Fruit fly (Drosophila melanogaster): ENCODE results near the gene DNAlig3.

The DNAlig3 gene

dm6 chr3R:12426310-12426653, 24.6 kb upstream of the DNAlig3 start, which contains the start of gene NANS:
NANS (plus strand) TSS chr3R:12426578.
- no peak for TF ChIP-seq Pif1B (GFP tag; optimal IDR thresholded peaks at IDR 0.05)
- no peak for TF ChIP-seq CG32121 (GFP tag; IDR thresholded peaks at IDR 0.05)
- no peak for TF ChIP-seq CG15710 (tag; optimal IDR thresholded peaks at IDR 0.05)
- no peak for TF ChIP-seq CG8301 (tag; optimal IDR thresholded peaks at IDR 0.05)
- TF ChIP-seq fd96Ca (GFP tag; IDR thresholded peaks at IDR 0.05), result no peak
- TF ChIP-seq CG10348 (GFP tag; IDR thresholded peaks at IDR 0.05), result no peak
- TF ChIP-seq CG34367 (tag; optimal IDR thresholded peaks at IDR 0.05), result no peak
- TF ChIP-seq CG13204 (GFP tag; optimal IDR thresholded peaks at IDR 0.05), result no peak
- TF ChIP-seq Pif1A (GFP tag; optimal IDR thresholded peaks at IDR 0.05), result no peak

dm6 chr3R:12425510-12426309, 24.1 kb upstream of the DNAlig3 start, which contains the start of gene Pp1-87B:
Pp1-87B (minus strand) TSS chr3R:12425917.
- TF ChIP-seq CG12605 (GFP tag; IDR thresholded peaks at IDR 0.05), result no peak
- no peak for TF ChIP-seq D1 (tag; optimal IDR thresholded peaks at IDR 0.05)
- TF ChIP-seq CG32121 (GFP tag; IDR thresholded peaks at IDR 0.05), result no peak
- TF ChIP-seq Pif1A (GFP tag; optimal IDR thresholded peaks at IDR 0.05), result no peak
- no peak for TF ChIP-seq CG17806 (tag; optimal IDR thresholded peaks at IDR 0.05)
- TF ChIP-seq Snoo (tag; optimal IDR thresholded peaks at IDR 0.05), result peak; percentile 31
- TF ChIP-seq CG34367 (tag; optimal IDR thresholded peaks at IDR 0.05), result no peak
- peak; percentile 10 for TF ChIP-seq CG15710 (tag; optimal IDR thresholded peaks at IDR 0.05)
- no peak for TF ChIP-seq CG8159 (tag; optimal IDR thresholded peaks at IDR 0.05)
- TF ChIP-seq Pif1B (GFP tag; optimal IDR thresholded peaks at IDR 0.05), result no peak
- no peak for TF ChIP-seq CG9948 (tag; optimal IDR thresholded peaks at IDR 0.05)
- no peak for TF ChIP-seq CG4496 (GFP tag; IDR thresholded peaks at IDR 0.05)
- no peak for TF ChIP-seq gl (tag; optimal IDR thresholded peaks at IDR 0.05)

- TF ChIP-seq gl (tag; optimal IDR thresholded peaks at IDR 0.05) (no peak), EcR (GFP tag; optimal IDR thresholded peaks at IDR 0.05) (peak; percentile 2)
Observed at dm6 chr3R:12423997-12424396, 22.4 kb upstream of the DNAlig3 start.

- TF ChIP-seq CG9948 (tag; optimal IDR thresholded peaks at IDR 0.05), result no peak
- peak; percentile 22; the same call in 1 of the 2 replicates for TF ChIP-seq Ets98B (GFP tag; IDR thresholded peaks at IDR 0.05)
Observed at dm6 chr3R:12422379-12422975, 20.8 kb upstream of the DNAlig3 start, which contains the start of the genes Scgbeta and CG17202. Scgbeta (minus strand) TSS chr3R:12422429. CG17202 (plus strand) TSS chr3R:12422768.

- TF ChIP-seq CG4496 (GFP tag; IDR thresholded peaks at IDR 0.05), result no peak
- TF ChIP-seq EcR (GFP tag; optimal IDR thresholded peaks at IDR 0.05), result peak; percentile 24
- TF ChIP-seq CG17806 (tag; optimal IDR thresholded peaks at IDR 0.05), result no peak
- no peak for TF ChIP-seq CG32121 (GFP tag; IDR thresholded peaks at IDR 0.05)
- no peak for TF ChIP-seq CG8159 (tag; optimal IDR thresholded peaks at IDR 0.05)
- TF ChIP-seq Ets98B (GFP tag; IDR thresholded peaks at IDR 0.05), result no peak
- TF ChIP-seq gl (tag; optimal IDR thresholded peaks at IDR 0.05), result no peak
- TF ChIP-seq D1 (tag; optimal IDR thresholded peaks at IDR 0.05), result no peak
- no peak for TF ChIP-seq CG14655 (GFP tag; optimal IDR thresholded peaks at IDR 0.05)
Observed at dm6 chr3R:12413274-12413958, 11.8 kb upstream of the DNAlig3 start, which contains the start of the genes Dip-C and pps. Dip-C (minus strand) TSS chr3R:12413759. pps (plus strand) TSS chr3R:12413828.

dm6 chr3R:12411449-12411848, 9.8 kb upstream of the DNAlig3 start:
- TF ChIP-seq CG34367 (tag; optimal IDR thresholded peaks at IDR 0.05) (no peak), EcR (GFP tag; optimal IDR thresholded peaks at IDR 0.05) (no peak), CG17806 (tag; optimal IDR thresholded peaks at IDR 0.05) (no peak), CG8301 (tag; optimal IDR thresholded peaks at IDR 0.05) (no peak), Pif1A (GFP tag; optimal IDR thresholded peaks at IDR 0.05) (no peak), CG12605 (GFP tag; IDR thresholded peaks at IDR 0.05) (no peak), rn (GFP tag; IDR thresholded peaks at IDR 0.05) (no peak), CG4496 (GFP tag; IDR thresholded peaks at IDR 0.05) (no peak), Ets98B (GFP tag; IDR thresholded peaks at IDR 0.05) (no peak), CG13204 (GFP tag; optimal IDR thresholded peaks at IDR 0.05) (no peak), CG32121 (GFP tag; IDR thresholded peaks at IDR 0.05) (no peak), CG14655 (GFP tag; optimal IDR thresholded peaks at IDR 0.05) (no peak), CG9948 (tag; optimal IDR thresholded peaks at IDR 0.05) (no peak), Pif1B (GFP tag; optimal IDR thresholded peaks at IDR 0.05) (no peak), CG15710 (tag; optimal IDR thresholded peaks at IDR 0.05) (no peak), CG10348 (GFP tag; IDR thresholded peaks at IDR 0.05) (no peak)

All from whole organism, pupa.